Fruit fly (Drosophila melanogaster) whole organism, embryonic: ENCODE results near the gene PpD6.

Experiments
- Asciz ChIP-seq: fragments of 200-800 bp; sonication (Bioruptor generic); optimal IDR thresholded peaks from 2 replicates; lab custom pipeline; 2017; ENCODE audit warnings: missing biosample characterization, mild to moderate bottlenecking, missing genetic modification characterization, missing genetic modification reagents
- CG1024 ChIP-seq: fragments of 200-800 bp; sonication (Bioruptor generic); IDR thresholded peaks from 2 replicates; pipeline ENCODE4 v1.3.6; 2022; ENCODE audit warnings: missing biosample characterization, missing genetic modification characterization
- CG10321 ChIP-seq: fragments of 200-800 bp; sonication (Bioruptor generic); IDR thresholded peaks from 2 replicates; pipeline ENCODE4 v1.3.6; 2022; ENCODE audit warnings: missing biosample characterization, missing genetic modification characterization
- CG11247 ChIP-seq: fragments of 200-800 bp; sonication (Bioruptor generic); IDR thresholded peaks from 2 replicates; pipeline ENCODE4 v1.3.6; 2022; ENCODE audit warnings: missing biosample characterization, missing genetic modification characterization
- CG12071 ChIP-seq: fragments of 200-800 bp; sonication (Bioruptor generic); optimal IDR thresholded peaks from 3 replicates; lab custom pipeline; 2018; ENCODE audit warnings: missing biosample characterization, mild to moderate bottlenecking, missing genetic modification characterization
- CG12299 ChIP-seq: fragments of 200-800 bp; sonication (Bioruptor generic); optimal IDR thresholded peaks from 2 replicates; lab custom pipeline; 2018; ENCODE audit warnings: missing biosample characterization, mild to moderate bottlenecking, missing genetic modification characterization
- CG12391 ChIP-seq: fragments of 200-800 bp; sonication (Bioruptor generic); optimal IDR thresholded peaks from 3 replicates; lab custom pipeline; 2018; ENCODE audit warnings: missing biosample characterization, mild to moderate bottlenecking, missing genetic modification characterization, moderate library complexity
- CG13296 ChIP-seq: fragments of 200-800 bp; sonication (Bioruptor generic); optimal IDR thresholded peaks from 3 replicates; lab custom pipeline; 2018; ENCODE audit warnings: missing biosample characterization, mild to moderate bottlenecking, missing genetic modification characterization
- CG13624 ChIP-seq: fragments of 200-800 bp; sonication (Bioruptor generic); optimal IDR thresholded peaks from 2 replicates; lab custom pipeline; 2016; ENCODE audit warnings: missing biosample characterization, missing genetic modification characterization
- CG15011 ChIP-seq: fragments of 200-800 bp; sonication (Bioruptor generic); optimal IDR thresholded peaks from 3 replicates; lab custom pipeline; 2018; ENCODE audit warnings: missing biosample characterization, mild to moderate bottlenecking, missing genetic modification characterization
- CG15696 ChIP-seq: fragments of 200-800 bp; sonication (Bioruptor generic); optimal IDR thresholded peaks from 2 replicates; lab custom pipeline; 2019; ENCODE audit warnings: missing biosample characterization, mild to moderate bottlenecking, missing genetic modification characterization, moderate library complexity
- CG1647 ChIP-seq: fragments of 200-800 bp; sonication (Bioruptor generic); optimal IDR thresholded peaks from 3 replicates; lab custom pipeline; 2016; ENCODE audit warnings: missing biosample characterization, missing genetic modification characterization
- CG17612 ChIP-seq: fragments of 200-800 bp; sonication (Bioruptor generic); IDR thresholded peaks from 2 replicates; pipeline ENCODE4 v1.3.6; 2022; ENCODE audit warnings: missing biosample characterization, missing genetic modification characterization
- CG30020 ChIP-seq: fragments of 200-800 bp; optimal IDR thresholded peaks from 2 replicates; lab custom pipeline; 2019; ENCODE audit warnings: missing biosample characterization, mild to moderate bottlenecking, missing genetic modification characterization, moderate library complexity
- CG31224 ChIP-seq: fragments of 200-800 bp; sonication (Bioruptor generic); IDR thresholded peaks from 2 replicates; pipeline ENCODE4 v1.3.6; 2022; ENCODE audit warnings: missing biosample characterization, missing genetic modification characterization
- CG4707 ChIP-seq: fragments of 200-800 bp; sonication (Bioruptor generic); optimal IDR thresholded peaks from 2 replicates; lab custom pipeline; 2018; ENCODE audit warnings: missing biosample characterization, mild to moderate bottlenecking, missing genetic modification characterization, moderate library complexity
- CG4730 ChIP-seq: fragments of 200-800 bp; sonication (Bioruptor generic); IDR thresholded peaks from 2 replicates; pipeline ENCODE4 v1.3.6; 2022; ENCODE audit warnings: missing biosample characterization, missing genetic modification characterization
- CG4854 ChIP-seq: fragments of 200-800 bp; sonication (Bioruptor generic); optimal IDR thresholded peaks from 2 replicates; lab custom pipeline; 2016; ENCODE audit warnings: missing biosample characterization, missing genetic modification characterization, inconsistent platforms
- CG6272 ChIP-seq: fragments of 200-800 bp; sonication (Bioruptor generic); IDR thresholded peaks from 2 replicates; pipeline ENCODE4 v1.3.6; 2022; ENCODE audit warnings: missing biosample characterization, missing genetic modification characterization
- CG6654 ChIP-seq: fragments of 200-800 bp; sonication (Bioruptor generic); optimal IDR thresholded peaks from 2 replicates; lab custom pipeline; 2017; ENCODE audit warnings: missing biosample characterization, mild to moderate bottlenecking, missing genetic modification characterization
- CG7987 ChIP-seq: fragments of 200-800 bp; sonication (Bioruptor generic); optimal IDR thresholded peaks from 2 replicates; lab custom pipeline; 2018; ENCODE audit warnings: missing biosample characterization, mild to moderate bottlenecking, missing genetic modification characterization, moderate library complexity
- CG8089 ChIP-seq: fragments of 200-800 bp; sonication (Bioruptor generic); optimal IDR thresholded peaks from 3 replicates; lab custom pipeline; 2016; ENCODE audit warnings: missing biosample characterization, missing genetic modification characterization
- CG9797 ChIP-seq: fragments of 200-800 bp; sonication (Bioruptor generic); optimal IDR thresholded peaks from 3 replicates; lab custom pipeline; 2018; ENCODE audit warnings: missing biosample characterization, mild to moderate bottlenecking, missing genetic modification characterization
- D ChIP-seq, 2 experiments: fragments of 200-800 bp in 1 of 2; fragments of >200 bp in 1 of 2; sonication (Bioruptor generic) in 1 of 2; optimal IDR thresholded peaks; 2 replicates in 1 of 2; 3 replicates in 1 of 2; lab custom pipeline; 2017; ENCODE audit warnings: mild to moderate bottlenecking in 1 of 2, missing biosample characterization in 1 of 2, missing genetic modification characterization in 1 of 2, missing genetic modification reagents in 1 of 2
- Dp ChIP-seq: fragments of 200-800 bp; sonication (Bioruptor generic); optimal IDR thresholded peaks from 2 replicates; lab custom pipeline; 2018; ENCODE audit warnings: missing biosample characterization, mild to moderate bottlenecking, missing genetic modification characterization, moderate library complexity
- Gug ChIP-seq: fragments of 200-800 bp; sonication (Bioruptor generic); IDR thresholded peaks from 4 replicates; pipeline ENCODE4 v1.3.6; 2022; ENCODE audit warnings: missing biosample characterization, missing genetic modification characterization
- H2.0 ChIP-seq: fragments of 200-800 bp; sonication (Bioruptor generic); IDR thresholded peaks from 2 replicates; pipeline ENCODE4 v1.3.6; 2022; ENCODE audit warnings: missing biosample characterization, missing genetic modification characterization
- HLH54F ChIP-seq: fragments of 200-800 bp; sonication (Bioruptor generic); optimal IDR thresholded peaks from 3 replicates; lab custom pipeline; 2016; ENCODE audit warnings: missing biosample characterization, missing genetic modification characterization
- Lhr ChIP-seq: fragments of 200-800 bp; sonication (Bioruptor generic); optimal IDR thresholded peaks from 3 replicates; lab custom pipeline; 2017; ENCODE audit warnings: mild to moderate bottlenecking, missing biosample characterization, missing genetic modification reagents, missing genetic modification characterization
- MTF-1 ChIP-seq: fragments of 200-800 bp; sonication (Bioruptor generic); optimal IDR thresholded peaks from 2 replicates; lab custom pipeline; 2018; ENCODE audit warnings: missing biosample characterization, mild to moderate bottlenecking, missing genetic modification characterization, borderline replicate concordance
- Rfx ChIP-seq: fragments of 200-800 bp; sonication (Bioruptor generic); IDR thresholded peaks from 2 replicates; pipeline ENCODE4 v1.3.6; 2022; ENCODE audit warnings: missing biosample characterization, missing genetic modification characterization
- Side ChIP-seq: fragments of 200-800 bp; sonication (Bioruptor generic); optimal IDR thresholded peaks from 2 replicates; lab custom pipeline; 2016; ENCODE audit warnings: missing biosample characterization, missing genetic modification characterization
- Sin3A ChIP-seq: fragments of >200 bp; optimal IDR thresholded peaks from 2 replicates; lab custom pipeline; 2018
- amos ChIP-seq: fragments of 200-800 bp; sonication (Bioruptor generic); IDR thresholded peaks from 2 replicates; pipeline ENCODE4 v1.3.6; 2022; ENCODE audit warnings: missing biosample characterization, missing genetic modification characterization; ENCODE audit not compliant: partially characterized antibody
- bbx ChIP-seq: fragments of 200-800 bp; sonication (Bioruptor generic); IDR thresholded peaks from 2 replicates; pipeline ENCODE4 v1.3.6; 2022; ENCODE audit warnings: missing biosample characterization, missing genetic modification characterization; ENCODE audit not compliant: partially characterized antibody
- chinmo ChIP-seq: fragments of 200-800 bp; sonication (Bioruptor generic); IDR thresholded peaks from 4 replicates; pipeline ENCODE4 v1.3.6; 2022; ENCODE audit warnings: missing biosample characterization, missing genetic modification characterization; ENCODE audit not compliant: partially characterized antibody
- chm ChIP-seq: fragments of 200-800 bp; sonication (Bioruptor generic); IDR thresholded peaks from 2 replicates; pipeline ENCODE4 v1.3.6; 2022; ENCODE audit warnings: missing biosample characterization, missing genetic modification characterization
- da ChIP-seq: fragments of 200-800 bp; sonication (Bioruptor generic); optimal IDR thresholded peaks from 2 replicates; lab custom pipeline; 2016; ENCODE audit warnings: missing biosample characterization, missing genetic modification characterization
- dpn ChIP-seq, 2 experiments: fragments of 200-800 bp; sonication (Bioruptor generic); optimal IDR thresholded peaks; 3 replicates each; lab custom pipeline; 2016; ENCODE audit warnings: missing biosample characterization in 2 of 2, missing genetic modification characterization in 2 of 2
- fd3F ChIP-seq: fragments of 200-800 bp; sonication (Bioruptor generic); optimal IDR thresholded peaks from 2 replicates; lab custom pipeline; 2018; ENCODE audit warnings: missing biosample characterization, mild to moderate bottlenecking, missing genetic modification characterization, moderate library complexity
- gt ChIP-seq: fragments of 200-800 bp; sonication (Bioruptor generic); IDR thresholded peaks from 2 replicates; pipeline ENCODE4 v1.3.6; 2022; ENCODE audit warnings: missing biosample characterization, missing genetic modification characterization
- lmd ChIP-seq: fragments of 200-800 bp; sonication (Bioruptor generic); IDR thresholded peaks from 2 replicates; pipeline ENCODE4 v1.3.6; 2022; ENCODE audit warnings: missing biosample characterization, missing genetic modification characterization
- maf-S ChIP-seq: fragments of 200-800 bp; sonication (Bioruptor generic); optimal IDR thresholded peaks from 2 replicates; lab custom pipeline; 2016; ENCODE audit warnings: missing biosample characterization, missing genetic modification characterization
- otp ChIP-seq: fragments of 200-800 bp; sonication (Bioruptor generic); IDR thresholded peaks from 3 replicates; pipeline ENCODE4, ENCODE4 v1.3.6; 2022; ENCODE audit warnings: missing biosample characterization, missing genetic modification characterization
- pros ChIP-seq: fragments of 200-800 bp; sonication (Bioruptor generic); optimal IDR thresholded peaks from 3 replicates; lab custom pipeline; 2019; ENCODE audit warnings: missing biosample characterization, mild to moderate bottlenecking, missing genetic modification characterization, moderate library complexity
- pzg ChIP-seq: fragments of 200-800 bp; sonication (Bioruptor generic); optimal IDR thresholded peaks from 3 replicates; lab custom pipeline; 2018; ENCODE audit warnings: missing biosample characterization, mild to moderate bottlenecking, missing genetic modification characterization, moderate library complexity
- row ChIP-seq: fragments of 200-800 bp; sonication (Bioruptor generic); IDR thresholded peaks from 3 replicates; pipeline ENCODE4 v1.3.6; 2022; ENCODE audit warnings: missing biosample characterization, missing genetic modification characterization
- slbo ChIP-seq: fragments of 200-800 bp; sonication (Bioruptor generic); IDR thresholded peaks from 2 replicates; pipeline ENCODE4 v1.3.6; 2022; ENCODE audit warnings: missing biosample characterization, missing genetic modification characterization
- stc ChIP-seq: fragments of 200-800 bp; sonication (Bioruptor generic); IDR thresholded peaks from 2 replicates; pipeline ENCODE4 v1.3.6; 2022; ENCODE audit warnings: missing biosample characterization, missing genetic modification characterization
- z ChIP-seq: fragments of 200-800 bp; sonication (Bioruptor generic); IDR thresholded peaks from 3 replicates; pipeline ENCODE4 v1.3.6; 2022; ENCODE audit warnings: missing biosample characterization, missing genetic modification characterization

The PpD6 gene

dm6 chr2L:3124500-3124977 is 15.1 kb downstream of the PpD6 start (continued):
- TF ChIP-seq CG6272 (0 out of 2 replicates have a peak, but pooled peaks have one; percentile 16), da (no peak), H2.0 (GFP tag; lab: Robert Waterston, UW) (no peak), CG4730 (no peak), Rfx (GFP tag; lab: Robert Waterston, UW) (peak; percentile 58; the same call in 1 of the 2 replicates), CG12071 (GFP tag; lab: Kevin White, UChicago) (no peak), CG17612 (GFP tag; lab: Robert Waterston, UW) (no peak), D (optimal IDR thresholded peaks at IDR 0.05; lab: Kevin White, UChicago) (no peak), D (GFP tag; optimal IDR thresholded peaks at IDR 0.05; lab: Kevin White, UChicago) (no peak), Dp (GFP tag; lab: Kevin White, UChicago) (no peak), CG9797 (GFP tag; lab: Kevin White, UChicago) (no peak), stc (GFP tag; lab: Robert Waterston, UW) (no peak), z (GFP tag; lab: Robert Waterston, UW) (peak; percentile 28; the same call in 1 of the 3 replicates), Side (GFP tag; lab: Kevin White, UChicago) (peak; percentile 13), CG15011 (GFP tag; lab: Kevin White, UChicago) (no peak), bbx (no peak), CG13624 (GFP tag; lab: Kevin White, UChicago) (no peak), dpn (GFP tag; optimal IDR thresholded peaks at IDR 0.05; lab: Kevin White, UChicago) (peak in 1 of 2 experiments; percentile 10), CG30020 (tag; lab: Kevin White, UChicago) (no peak), chinmo (GFP tag; lab: Robert Waterston, UW) (peak; percentile 92; the same call in 3 of the 4 replicates), CG7987 (GFP tag; lab: Kevin White, UChicago) (no peak), CG12299 (tag; lab: Kevin White, UChicago) (no peak), CG8089 (GFP tag; lab: Kevin White, UChicago) (no peak), maf-S (GFP tag; lab: Kevin White, UChicago) (no peak), chm (GFP tag; lab: Robert Waterston, UW) (peak; percentile 50; the same call in 1 of the 2 replicates), pzg (no peak), pros (GFP tag; lab: Kevin White, UChicago) (no peak), CG31224 (GFP tag; lab: Robert Waterston, UW) (no peak), CG1024 (GFP tag; lab: Robert Waterston, UW) (no peak), gt (GFP tag; lab: Robert Waterston, UW) (no peak), CG1647 (no peak), CG12391 (tag; lab: Kevin White, UChicago) (no peak), MTF-1 (GFP tag; lab: Kevin White, UChicago) (no peak), CG15696 (tag; lab: Kevin White, UChicago) (no peak), Sin3A (no peak), CG11247 (GFP tag; lab: Robert Waterston, UW) (no peak), otp (0 out of 3 replicates have a peak, but pooled peaks have one; percentile 6), Gug (GFP tag; lab: Robert Waterston, UW) (no peak), CG13296 (GFP tag; lab: Kevin White, UChicago) (peak; percentile 7), HLH54F (GFP tag; lab: Kevin White, UChicago) (no peak), row (GFP tag; lab: Robert Waterston, UW) (no peak), slbo (GFP tag; lab: Robert Waterston, UW) (peak; percentile 11; the same call in 1 of the 2 replicates), amos (GFP tag; lab: Robert Waterston, UW) (peak; percentile 44; the same call in 1 of the 2 replicates), CG10321 (GFP tag; lab: Robert Waterston, UW) (no peak), Lhr (no peak), CG6654 (GFP tag; lab: Kevin White, UChicago) (no peak), CG4707 (GFP tag; lab: Kevin White, UChicago) (no peak), CG4854 (GFP tag; lab: Kevin White, UChicago) (no peak), fd3F (no peak), lmd (no peak), Asciz (no peak)
